Worm (Caenorhabditis elegans): ENCODE measurements around the gene sec-20.
A peak's percentile ranks its signal among the peaks of the same experiment; 100 is the strongest.

sec-20 gene

DNA sequence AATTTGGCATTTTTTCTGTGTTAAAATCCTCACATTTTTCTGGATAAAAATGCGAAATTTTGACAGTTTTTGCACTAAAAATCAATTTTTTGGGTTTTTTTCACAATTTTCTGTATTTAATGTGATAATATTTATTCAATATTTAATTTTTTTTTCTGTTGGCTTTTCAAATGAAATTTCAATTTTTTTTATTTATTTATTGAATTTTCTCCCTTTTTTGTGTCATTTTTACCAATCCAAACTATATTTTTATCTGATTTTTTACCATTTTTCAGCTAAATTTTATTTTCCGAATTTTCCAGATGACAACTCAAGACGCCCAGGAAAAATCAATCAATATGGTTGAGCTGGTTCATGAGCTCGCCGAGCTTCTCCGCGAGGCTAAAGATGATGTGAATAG is 2.3 kb downstream of the sec-20 start, which contains the start of gene F40G9.17:
Gene F40G9.17 (plus strand): TSS at position 301 of the 400 bp plus-strand sequence.
- TF ChIP-seq drap-1 (GFP tag; optimal IDR thresholded peaks at IDR 0.05), result no peak
- TF ChIP-seq mls-2 (tag; optimal IDR thresholded peaks at IDR 0.05), result no peak
- TF ChIP-seq lsy-2 (tag; optimal IDR thresholded peaks at IDR 0.05), result no peak
- TF ChIP-seq nhr-2 (tag; optimal IDR thresholded peaks at IDR 0.05), result no peak
- TF ChIP-seq nhr-12 (tag; optimal IDR thresholded peaks at IDR 0.05), result no peak
- TF ChIP-seq pha-4 (tag; optimal IDR thresholded peaks at IDR 0.05), result no peak
- no peak for TF ChIP-seq ceh-83 (GFP tag; optimal IDR thresholded peaks at IDR 0.05)
- no peak for TF ChIP-seq elt-1 (tag; optimal IDR thresholded peaks at IDR 0.05; ENCODE audit: borderline replicate concordance, insufficient read depth)
- TF ChIP-seq ces-1 (GFP tag; optimal IDR thresholded peaks at IDR 0.05), result no peak
- TF ChIP-seq ceh-39 (tag; optimal IDR thresholded peaks at IDR 0.05), result no peak

DNA sequence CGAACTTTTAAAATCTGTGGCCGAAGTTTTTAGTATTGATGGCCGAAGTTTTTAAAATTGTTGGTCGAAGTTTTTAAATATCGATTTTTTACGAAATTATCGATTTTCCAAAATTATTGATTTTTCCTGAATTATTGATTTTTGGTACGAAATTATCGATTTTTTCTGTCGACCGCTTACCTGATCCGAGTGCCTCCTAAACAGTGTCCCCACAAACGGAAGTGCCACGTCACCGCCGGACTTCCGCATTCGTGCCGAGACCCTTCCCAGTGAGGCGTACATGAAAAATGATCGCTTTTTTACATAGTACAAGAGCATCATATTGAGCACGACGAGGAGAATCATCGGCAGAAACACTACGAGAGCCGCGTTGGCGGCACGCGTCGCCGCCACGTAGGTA is 12.1 kb downstream of the sec-20 start:
- TF ChIP-seq flh-1 (GFP tag; optimal IDR thresholded peaks at IDR 0.05), result no peak
- TF ChIP-seq unc-120 (tag; optimal IDR thresholded peaks at IDR 0.05; ENCODE audit: poor library complexity, severe bottlenecking), result no peak
- TF ChIP-seq ces-1 (GFP tag; optimal IDR thresholded peaks at IDR 0.05), result no peak
- TF ChIP-seq pha-4 (tag; optimal IDR thresholded peaks at IDR 0.05), result no peak
- TF ChIP-seq ceh-43 (GFP tag; optimal IDR thresholded peaks at IDR 0.05), result no peak

DNA sequence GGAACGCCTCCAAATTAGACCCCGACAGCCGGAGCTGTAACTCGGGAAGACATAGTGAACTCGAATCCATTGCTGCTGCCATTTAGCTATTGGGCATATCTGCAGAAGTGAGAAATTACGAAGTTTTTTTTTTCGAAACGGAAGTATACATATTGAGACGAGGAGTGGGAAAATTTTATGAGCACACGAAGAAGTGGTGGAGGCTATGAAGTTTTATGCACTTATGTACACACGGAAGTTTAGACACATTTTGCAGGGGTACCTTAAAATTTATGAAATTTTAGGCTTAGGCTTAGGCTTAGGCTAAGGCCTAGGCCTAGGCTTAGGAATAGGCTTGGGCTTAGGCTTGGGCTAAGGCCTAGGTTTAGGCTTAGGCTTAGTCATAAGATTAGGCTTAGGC is 15.1 kb downstream of the sec-20 start, which contains the start of gene W10C4.1:
Gene W10C4.1 (minus strand): TSS at position 101 of the 400 bp plus-strand sequence.
- TF ChIP-seq unc-120 (tag; optimal IDR thresholded peaks at IDR 0.05; ENCODE audit: poor library complexity, severe bottlenecking), result no peak
- TF ChIP-seq lin-32 (GFP tag; optimal IDR thresholded peaks at IDR 0.05), result no peak
- no peak for TF ChIP-seq ztf-11 (tag; optimal IDR thresholded peaks at IDR 0.05)
- TF ChIP-seq ceh-39 (tag; optimal IDR thresholded peaks at IDR 0.05), result no peak
- TF ChIP-seq mab-5 (tag; optimal IDR thresholded peaks at IDR 0.05), result no peak
- no peak for TF ChIP-seq snpc-4 (tag; optimal IDR thresholded peaks at IDR 0.05)
- no peak for TF ChIP-seq nhr-28 (tag; optimal IDR thresholded peaks at IDR 0.05)
- TF ChIP-seq nhr-12 (tag; optimal IDR thresholded peaks at IDR 0.05), result no peak
- TF ChIP-seq ceh-43 (GFP tag; optimal IDR thresholded peaks at IDR 0.05), result no peak
- no peak for TF ChIP-seq nhr-76 (tag; optimal IDR thresholded peaks at IDR 0.05)
- TF ChIP-seq ceh-83 (GFP tag; optimal IDR thresholded peaks at IDR 0.05), result no peak
- no peak for TF ChIP-seq bed-3 (GFP tag; optimal IDR thresholded peaks at IDR 0.05)
- TF ChIP-seq pha-4 (tag; optimal IDR thresholded peaks at IDR 0.05), result no peak
- TF ChIP-seq drap-1 (GFP tag; optimal IDR thresholded peaks at IDR 0.05), result no peak
- no peak for TF ChIP-seq mep-1 (tag; optimal IDR thresholded peaks at IDR 0.05)
- no peak for TF ChIP-seq flh-1 (GFP tag; optimal IDR thresholded peaks at IDR 0.05)
- TF ChIP-seq elt-1 (tag; optimal IDR thresholded peaks at IDR 0.05; ENCODE audit: borderline replicate concordance, insufficient read depth), result no peak

DNA sequence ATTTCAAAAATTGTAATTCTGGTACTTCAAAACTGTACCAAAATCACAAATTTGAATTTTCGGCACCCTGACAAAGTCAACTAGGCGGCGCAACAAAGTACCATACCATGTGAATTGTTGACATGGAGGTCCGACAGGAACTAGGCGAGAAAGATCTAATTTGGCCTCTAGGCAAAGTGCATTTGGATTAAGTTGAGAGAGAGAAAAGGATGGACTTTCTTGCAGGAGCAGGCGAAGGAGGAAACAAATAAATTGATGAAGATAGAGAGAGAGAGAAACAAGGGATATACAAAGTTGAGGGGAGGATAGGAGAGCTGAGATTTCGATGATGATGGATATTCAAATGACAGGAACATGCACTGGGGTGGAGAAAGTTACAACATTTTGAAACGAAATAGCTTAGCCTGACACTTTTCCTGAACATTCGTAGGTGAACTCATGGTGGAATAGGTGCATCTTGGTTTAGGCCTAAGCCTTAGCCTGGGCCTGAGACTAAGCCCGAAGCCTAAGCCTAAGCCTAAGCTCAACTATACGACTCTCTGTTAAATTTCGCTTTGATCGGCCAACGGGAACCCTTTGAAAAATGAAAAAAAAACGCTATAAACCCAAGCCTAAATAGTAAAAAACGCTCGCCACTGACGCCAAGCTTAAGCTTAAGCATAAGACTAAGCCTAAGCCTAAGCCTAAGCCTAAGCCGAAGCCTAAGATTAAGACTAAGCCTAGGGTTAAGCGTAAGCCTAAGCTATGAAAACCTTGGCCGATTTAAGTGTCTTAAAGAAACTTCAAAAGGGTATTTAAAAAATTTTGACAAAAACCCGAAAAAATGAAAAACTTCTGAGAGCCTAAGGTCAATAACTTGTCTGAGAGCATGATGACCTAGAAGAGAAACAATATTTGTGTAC is 17.1 kb downstream of the sec-20 start:
- TF ChIP-seq ceh-39 (tag; optimal IDR thresholded peaks at IDR 0.05), result no peak
- no peak for TF ChIP-seq nhr-2 (tag; optimal IDR thresholded peaks at IDR 0.05)
- TF ChIP-seq tbx-8 (GFP tag; optimal IDR thresholded peaks at IDR 0.05), result no peak
- no peak for TF ChIP-seq sem-2 (GFP tag; optimal IDR thresholded peaks at IDR 0.05)
- TF ChIP-seq sptf-1 (tag; optimal IDR thresholded peaks at IDR 0.05), result no peak
- no peak for TF ChIP-seq M03D4.4 (tag; optimal IDR thresholded peaks at IDR 0.05)
- TF ChIP-seq unc-62 (GFP tag; optimal IDR thresholded peaks at IDR 0.05), result peak; percentile 67
- TF ChIP-seq ces-1 (GFP tag; optimal IDR thresholded peaks at IDR 0.05), result peak; percentile 98

DNA sequence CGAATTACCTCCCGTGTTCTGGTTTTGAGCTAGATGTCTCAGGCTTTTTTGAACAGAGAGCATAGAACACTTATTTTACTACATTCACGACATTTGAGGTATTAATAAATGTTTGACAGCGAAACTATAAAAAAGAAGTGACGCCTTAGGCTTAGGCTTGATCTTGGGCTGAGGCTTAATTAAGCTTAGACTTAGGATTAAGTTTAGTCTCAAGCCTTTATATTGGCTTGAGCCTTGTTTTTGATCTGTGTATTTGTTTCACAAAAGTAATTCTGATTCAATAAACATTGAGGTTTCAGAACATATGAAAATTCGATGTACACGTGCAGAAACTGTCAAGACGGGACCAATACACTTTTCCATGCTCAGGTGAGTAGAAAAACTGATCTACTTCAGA is 17.8 kb downstream of the sec-20 start, which contains the start of gene klp-20:
Gene klp-20 (plus strand): TSS at position 298 of the 397 bp plus-strand sequence.
- TF ChIP-seq ham-2 (GFP tag; optimal IDR thresholded peaks at IDR 0.05) (no peak), unc-62 (GFP tag; optimal IDR thresholded peaks at IDR 0.05) (no peak), ceh-43 (GFP tag; optimal IDR thresholded peaks at IDR 0.05) (no peak), hlh-1 (tag; optimal IDR thresholded peaks at IDR 0.05) (no peak), elt-1 (tag; optimal IDR thresholded peaks at IDR 0.05; ENCODE audit: borderline replicate concordance, insufficient read depth) (no peak)
